Worm (Caenorhabditis elegans) whole organism, L2 larva: Measurements from ENCODE around the gene T23B12.5.
A peak's percentile ranks its signal among the peaks of the same experiment; 100 is the strongest.

ENCODE experiments used
- R02D3.7 ChIP-seq: fragments of 150-350 bp; optimal IDR thresholded peaks from 2 replicates; lab custom pipeline; 2014; ENCODE audit warnings: missing biosample characterization, missing genetic modification characterization
- ZK546.5 ChIP-seq: sonication (generic microtip); optimal IDR thresholded peaks from 2 replicates; lab custom pipeline; 2017; ENCODE audit warnings: missing biosample characterization, missing genetic modification characterization
- aly-2 ChIP-seq: fragments of 150-350 bp; optimal IDR thresholded peaks from 2 replicates; lab custom pipeline; 2014; ENCODE audit warnings: missing biosample characterization, missing genetic modification characterization
- ama-1 ChIP-seq: fragments of 150-350 bp; optimal IDR thresholded peaks from 2 replicates; lab custom pipeline; 2018; ENCODE audit warnings: inconsistent platforms
- blmp-1 ChIP-seq: sonication (generic microtip); optimal IDR thresholded peaks from 2 replicates; lab custom pipeline; 2017; ENCODE audit warnings: missing genetic modification characterization, mild to moderate bottlenecking, missing compliant biosample characterization, antibody characterized with exemption, moderate library complexity; ENCODE audit not compliant: insufficient read depth
- ceh-16 ChIP-seq: fragments of 150-350 bp; optimal IDR thresholded peaks from 2 replicates; lab custom pipeline; 2014; ENCODE audit warnings: missing biosample characterization, missing genetic modification characterization
- crh-2 ChIP-seq: sonication (generic microtip); optimal IDR thresholded peaks from 2 replicates; lab custom pipeline; 2017; ENCODE audit warnings: missing biosample characterization, missing genetic modification characterization
- dmd-4 ChIP-seq: sonication (generic microtip); optimal IDR thresholded peaks from 2 replicates; lab custom pipeline; 2017; ENCODE audit warnings: missing biosample characterization, missing genetic modification characterization
- egl-27 ChIP-seq: sonication (generic microtip); optimal IDR thresholded peaks from 3 replicates; lab custom pipeline; 2017; ENCODE audit warnings: missing biosample characterization, missing genetic modification reagents, missing genetic modification characterization
- elt-1 ChIP-seq: fragments of 150-350 bp; optimal IDR thresholded peaks from 2 replicates; lab custom pipeline; 2014; ENCODE audit warnings: missing biosample characterization, missing genetic modification characterization
- elt-3 ChIP-seq: sonication (generic microtip); optimal IDR thresholded peaks from 2 replicates; lab custom pipeline; 2017; ENCODE audit warnings: missing biosample characterization, missing genetic modification characterization
- fos-1 ChIP-seq: fragments of 150-350 bp; optimal IDR thresholded peaks from 2 replicates; lab custom pipeline; 2014; ENCODE audit warnings: missing biosample characterization, missing genetic modification characterization
- gmeb-1 ChIP-seq: fragments of 150-350 bp; optimal IDR thresholded peaks from 2 replicates; lab custom pipeline; 2014; ENCODE audit warnings: missing biosample characterization, missing genetic modification characterization
- lin-11 ChIP-seq: fragments of 150-350 bp; sonication (generic microtip); optimal IDR thresholded peaks from 2 replicates; lab custom pipeline; 2014; ENCODE audit warnings: missing biosample characterization, missing genetic modification characterization, inconsistent platforms, mixed read lengths
- lin-13 ChIP-seq: fragments of 150-350 bp; optimal IDR thresholded peaks from 2 replicates; lab custom pipeline; 2014; ENCODE audit warnings: missing biosample characterization, missing genetic modification reagents, missing genetic modification characterization
- lin-39 ChIP-seq: fragments of 150-350 bp; optimal IDR thresholded peaks from 2 replicates; lab custom pipeline; 2014; ENCODE audit warnings: missing biosample characterization, missing genetic modification reagents, missing genetic modification characterization
- lsy-2 ChIP-seq, 2 experiments: fragments of 150-350 bp in 1 of 2; sonication (generic microtip) in 1 of 2; optimal IDR thresholded peaks; 2 replicates each; lab custom pipeline; 2014 to 2017; ENCODE audit warnings: missing biosample characterization in 2 of 2, missing genetic modification characterization in 2 of 2
- mab-5 ChIP-seq: fragments of 150-350 bp; optimal IDR thresholded peaks from 2 replicates; lab custom pipeline; 2014; ENCODE audit warnings: missing biosample characterization, missing genetic modification characterization
- mdl-1 ChIP-seq, 2 experiments: fragments of 150-350 bp in 1 of 2; sonication (generic microtip) in 1 of 2; optimal IDR thresholded peaks; 2 replicates each; lab custom pipeline; 2017; ENCODE audit warnings: missing biosample characterization in 2 of 2, missing genetic modification characterization in 2 of 2
- nhr-10 ChIP-seq: sonication (generic microtip); optimal IDR thresholded peaks from 2 replicates; lab custom pipeline; 2017; ENCODE audit warnings: missing biosample characterization, missing genetic modification characterization
- nhr-11 ChIP-seq: fragments of 150-350 bp; optimal IDR thresholded peaks from 2 replicates; lab custom pipeline; 2014; ENCODE audit warnings: missing biosample characterization, missing genetic modification characterization
- nhr-129 ChIP-seq: fragments of 150-350 bp; optimal IDR thresholded peaks from 2 replicates; lab custom pipeline; 2014; ENCODE audit warnings: missing biosample characterization, missing genetic modification characterization
- nhr-21 ChIP-seq: fragments of 150-350 bp; optimal IDR thresholded peaks from 2 replicates; lab custom pipeline; 2014; ENCODE audit warnings: missing biosample characterization, missing genetic modification characterization
- nhr-237 ChIP-seq: fragments of 150-350 bp; optimal IDR thresholded peaks from 2 replicates; lab custom pipeline; 2014; ENCODE audit warnings: missing biosample characterization, missing genetic modification characterization
- nhr-25 ChIP-seq: fragments of 150-350 bp; sonication (generic microtip); optimal IDR thresholded peaks from 3 replicates; lab custom pipeline; 2014; ENCODE audit warnings: missing biosample characterization, missing genetic modification characterization
- nhr-6 ChIP-seq: fragments of 150-350 bp; optimal IDR thresholded peaks from 2 replicates; lab custom pipeline; 2014; ENCODE audit warnings: missing biosample characterization, missing genetic modification characterization
- nhr-77 ChIP-seq: fragments of 150-350 bp; optimal IDR thresholded peaks from 2 replicates; lab custom pipeline; 2014; ENCODE audit warnings: missing biosample characterization, missing genetic modification characterization
- peb-1 ChIP-seq: fragments of 150-350 bp; optimal IDR thresholded peaks from 2 replicates; lab custom pipeline; 2014; ENCODE audit warnings: missing biosample characterization, missing genetic modification characterization
- sma-9 ChIP-seq, 2 experiments: fragments of 150-350 bp in 1 of 2; sonication (generic microtip) in 1 of 2; optimal IDR thresholded peaks; 2 replicates each; lab custom pipeline; 2014 to 2016; ENCODE audit warnings: missing genetic modification characterization in 2 of 2, mild to moderate bottlenecking in 1 of 2, missing biosample characterization in 1 of 2, missing compliant biosample characterization in 1 of 2, missing genetic modification reagents in 1 of 2, moderate library complexity in 1 of 2
- snpc-4 ChIP-seq: fragments of 150-350 bp; optimal IDR thresholded peaks from 2 replicates; lab custom pipeline; 2014; ENCODE audit warnings: missing biosample characterization, missing genetic modification characterization
- unc-39 ChIP-seq: fragments of 150-350 bp; optimal IDR thresholded peaks from 2 replicates; lab custom pipeline; 2014; ENCODE audit warnings: missing biosample characterization, missing genetic modification characterization
- unc-62 ChIP-seq: fragments of 150-350 bp; optimal IDR thresholded peaks from 2 replicates; lab custom pipeline; 2014; ENCODE audit warnings: missing biosample characterization, missing genetic modification reagents, missing genetic modification characterization
- ztf-4 ChIP-seq: fragments of 150-350 bp; optimal IDR thresholded peaks from 2 replicates; lab custom pipeline; 2014; ENCODE audit warnings: missing biosample characterization, missing genetic modification characterization

T23B12.5 gene

ce11 chrV:8413432-8414021 is 34.3 kb downstream of the T23B12.5 start, which contains the start of gene vha-18:
vha-18 (minus strand) TSS chrV:8413482.
- TF ChIP-seq elt-3 (no peak), snpc-4 (tag; lab: Kevin White, UChicago) (no peak), nhr-10 (tag; lab: Kevin White, UChicago) (no peak), peb-1 (tag; lab: Kevin White, UChicago) (no peak)

- TF ChIP-seq nhr-77 (tag; lab: Kevin White, UChicago) (no peak), peb-1 (tag; lab: Kevin White, UChicago) (no peak), ZK546.5 (tag; lab: Kevin White, UChicago) (no peak), elt-3 (no peak), snpc-4 (tag; lab: Kevin White, UChicago) (no peak), lin-13 (no peak), dmd-4 (tag; lab: Kevin White, UChicago) (no peak), aly-2 (tag; lab: Kevin White, UChicago) (no peak), mab-5 (tag; lab: Kevin White, UChicago) (no peak), fos-1 (tag; lab: Kevin White, UChicago) (no peak), R02D3.7 (tag; lab: Kevin White, UChicago) (no peak), mdl-1 (tag; optimal IDR thresholded peaks at IDR 0.05; lab: Kevin White, UChicago) (no peak), crh-2 (tag; lab: Kevin White, UChicago) (no peak), lsy-2 (tag; optimal IDR thresholded peaks at IDR 0.05; lab: Kevin White, UChicago) (no peak), elt-1 (tag; lab: Kevin White, UChicago) (no peak), egl-27 (tag; lab: Kevin White, UChicago) (no peak)
- TF ChIP-seq, all 48 proteins: peak for 0
Observed at ce11 chrV:8410406-8410805, 37.4 kb downstream of the T23B12.5 start, which contains the start of gene F52E1.2. F52E1.2 (plus strand) TSS chrV:8410595.

DNA sequence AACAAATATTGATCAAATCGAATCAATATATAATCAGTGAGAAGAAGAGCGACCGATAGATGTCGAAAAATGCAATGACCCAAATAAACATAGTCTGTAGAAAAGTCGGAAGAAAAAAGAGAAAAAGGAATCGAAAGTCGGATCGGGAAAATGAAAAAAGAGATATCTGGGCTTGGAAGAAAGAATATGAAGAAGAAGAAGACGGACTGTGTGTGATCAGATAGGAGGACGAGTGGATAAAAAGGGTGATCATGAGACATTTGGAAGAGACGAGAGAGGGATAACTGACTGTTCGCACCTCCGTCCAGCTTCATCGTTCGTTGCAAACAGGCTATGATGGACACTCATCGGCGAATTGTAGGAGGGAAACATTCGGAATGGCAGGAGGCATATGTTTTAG is 38.2 kb downstream of the T23B12.5 start:
- TF ChIP-seq fos-1 (tag; lab: Kevin White, UChicago) (peak; percentile 17), lin-11 (no peak), nhr-21 (tag; lab: Kevin White, UChicago) (peak; percentile 13), unc-39 (tag; lab: Kevin White, UChicago) (no peak), lin-39 (no peak), blmp-1 (tag; lab: Kevin White, UChicago) (peak; percentile 78)
- TF ChIP-seq, all 48 proteins: peak for 3

DNA sequence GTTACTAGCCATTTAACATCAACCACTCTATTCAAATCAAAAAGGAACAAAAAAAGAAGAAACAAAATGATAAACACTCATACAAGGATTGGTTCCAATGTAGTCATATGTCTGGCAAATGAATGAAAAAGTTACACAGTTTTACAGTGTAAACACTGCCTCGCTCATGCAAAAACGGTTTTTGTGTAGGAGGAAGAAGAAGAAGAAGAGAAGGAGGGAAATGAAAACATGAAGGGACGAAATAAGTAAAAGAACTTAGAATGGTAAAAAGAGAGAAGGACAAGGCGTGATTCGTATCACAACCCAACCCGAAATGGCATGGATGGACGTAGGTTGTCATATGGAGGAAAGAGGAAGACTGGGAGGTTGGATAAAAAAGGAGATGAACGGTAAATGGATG is 40.9 kb downstream of the T23B12.5 start:
- peak; percentile 0 for TF ChIP-seq blmp-1 (tag; lab: Kevin White, UChicago)
- peak; percentile 66 for TF ChIP-seq nhr-129
- TF ChIP-seq nhr-237 (tag; lab: Kevin White, UChicago) = no peak
- peak; percentile 31 for TF ChIP-seq nhr-25 (tag; lab: Kevin White, UChicago)
- TF ChIP-seq egl-27 (tag; lab: Kevin White, UChicago) = no peak
- peak; percentile 13 for TF ChIP-seq sma-9 (GFP tag; optimal IDR thresholded peaks at IDR 0.05; lab: Kevin White, UChicago)
- no peak for TF ChIP-seq sma-9 (tag; optimal IDR thresholded peaks at IDR 0.05; lab: Kevin White, UChicago)
- TF ChIP-seq nhr-6 (tag; lab: Kevin White, UChicago) = no peak

DNA sequence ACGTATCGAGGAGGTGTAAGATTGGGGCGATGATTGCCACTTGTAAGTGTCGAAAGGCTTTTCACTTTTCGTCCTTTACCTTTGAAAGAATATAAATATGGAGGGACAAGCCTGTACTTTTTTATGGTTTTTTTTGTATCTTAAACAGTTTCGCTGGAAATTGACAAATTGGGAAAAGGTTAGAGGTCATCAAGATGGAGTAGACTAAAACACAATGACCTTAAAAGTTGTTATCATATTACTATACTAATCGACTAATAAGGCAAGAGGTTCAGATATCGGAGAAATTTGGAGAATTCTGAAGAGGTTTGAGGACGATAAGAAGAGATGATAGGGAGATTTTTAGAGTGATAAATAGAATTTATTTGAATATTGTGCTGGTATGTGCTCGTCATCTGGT is 41.7 kb downstream of the T23B12.5 start:
- TF ChIP-seq nhr-25 (tag; lab: Kevin White, UChicago) = peak; percentile 24
- TF ChIP-seq crh-2 (tag; lab: Kevin White, UChicago) = no peak

- TF ChIP-seq gmeb-1 (no peak), nhr-129 (no peak), unc-62 (GFP tag; lab: Kevin White, UChicago) (no peak), ama-1 (lab: Kevin White, UChicago) (no peak), aly-2 (tag; lab: Kevin White, UChicago) (no peak), blmp-1 (tag; lab: Kevin White, UChicago) (peak; percentile 15), nhr-11 (tag; lab: Kevin White, UChicago) (no peak), snpc-4 (tag; lab: Kevin White, UChicago) (no peak), crh-2 (tag; lab: Kevin White, UChicago) (no peak), ztf-4 (tag; lab: Kevin White, UChicago) (no peak), elt-1 (tag; lab: Kevin White, UChicago) (no peak), nhr-10 (tag; lab: Kevin White, UChicago) (no peak), nhr-237 (tag; lab: Kevin White, UChicago) (no peak), nhr-77 (tag; lab: Kevin White, UChicago) (no peak), sma-9 (GFP tag; optimal IDR thresholded peaks at IDR 0.05; lab: Kevin White, UChicago) (peak; percentile 24), sma-9 (tag; optimal IDR thresholded peaks at IDR 0.05; lab: Kevin White, UChicago) (no peak), ceh-16 (tag; lab: Kevin White, UChicago) (no peak)
- TF ChIP-seq, all 48 proteins: peak for 2
Observed at ce11 chrV:8404339-8404738, 43.5 kb downstream of the T23B12.5 start.
